Fruit fly (Drosophila melanogaster) whole organism, embryonic: ENCODE data around the gene CG15353.

Source experiments
- Ada2b ChIP-seq: fragments of 200-800 bp; sonication (Bioruptor generic); IDR thresholded peaks from 2 replicates; pipeline ENCODE4 v1.3.6; 2022; ENCODE audit warnings: missing biosample characterization, missing genetic modification characterization
- B-H2 ChIP-seq: fragments of 200-800 bp; sonication (Bioruptor generic); optimal IDR thresholded peaks from 2 replicates; lab custom pipeline; 2018; ENCODE audit warnings: missing biosample characterization, mild to moderate bottlenecking, missing genetic modification characterization
- BEAF-32 ChIP-seq: fragments of 200-800 bp; sonication (Bioruptor generic); optimal IDR thresholded peaks from 3 replicates; lab custom pipeline; 2017; ENCODE audit warnings: missing biosample characterization, missing genetic modification characterization, mild to moderate bottlenecking, moderate library complexity, missing genetic modification reagents
- Blimp-1 ChIP-seq: fragments of 200-800 bp; sonication (Bioruptor generic); optimal IDR thresholded peaks from 3 replicates; lab custom pipeline; 2018; ENCODE audit warnings: missing biosample characterization, missing genetic modification characterization, mild to moderate bottlenecking, moderate library complexity, missing genetic modification reagents
- CG10209 ChIP-seq: fragments of 200-800 bp; sonication (Bioruptor generic); optimal IDR thresholded peaks from 3 replicates; lab custom pipeline; 2017; ENCODE audit warnings: missing biosample characterization, mild to moderate bottlenecking, missing genetic modification characterization, missing genetic modification reagents
- CG11695 ChIP-seq: fragments of 200-800 bp; sonication (Bioruptor generic); IDR thresholded peaks from 3 replicates; pipeline ENCODE4 v1.3.6; 2022; ENCODE audit warnings: missing biosample characterization, missing genetic modification characterization
- CG1233 ChIP-seq: fragments of 200-800 bp; sonication (Bioruptor generic); optimal IDR thresholded peaks from 4 replicates; lab custom pipeline; 2018; ENCODE audit warnings: missing biosample characterization, mild to moderate bottlenecking, missing genetic modification characterization
- CG13287 ChIP-seq: fragments of 200-800 bp; sonication (Bioruptor generic); IDR thresholded peaks from 2 replicates; pipeline ENCODE4 v1.3.6; 2022; ENCODE audit warnings: missing biosample characterization, missing genetic modification characterization; ENCODE audit not compliant: partially characterized antibody
- CG13775 ChIP-seq: fragments of 200-800 bp; sonication (Bioruptor generic); optimal IDR thresholded peaks from 3 replicates; lab custom pipeline; 2017; ENCODE audit warnings: missing biosample characterization, mild to moderate bottlenecking, missing genetic modification characterization
- CG14014 ChIP-seq: fragments of 200-800 bp; sonication (Bioruptor generic); IDR thresholded peaks from 2 replicates; pipeline ENCODE4 v1.3.6; 2022; ENCODE audit warnings: missing biosample characterization, missing genetic modification characterization
- CG14965 ChIP-seq: fragments of 200-800 bp; sonication (Bioruptor generic); optimal IDR thresholded peaks from 2 replicates; lab custom pipeline; 2016; ENCODE audit warnings: missing biosample characterization, missing genetic modification characterization, borderline replicate concordance
- CG15479 ChIP-seq: fragments of 200-800 bp; sonication (Bioruptor generic); optimal IDR thresholded peaks from 3 replicates; lab custom pipeline; 2019; ENCODE audit warnings: missing biosample characterization, mild to moderate bottlenecking, missing genetic modification characterization, moderate library complexity
- CG15601 ChIP-seq: fragments of 200-800 bp; sonication (Bioruptor generic); optimal IDR thresholded peaks from 3 replicates; lab custom pipeline; 2019; ENCODE audit warnings: missing biosample characterization, mild to moderate bottlenecking, missing genetic modification characterization, moderate library complexity
- CG16779 ChIP-seq: fragments of 200-800 bp; sonication (Bioruptor generic); IDR thresholded peaks from 2 replicates; pipeline ENCODE4 v1.3.6; 2022; ENCODE audit warnings: missing biosample characterization, missing genetic modification characterization
- CG16813 ChIP-seq: fragments of 200-800 bp; sonication (Bioruptor generic); IDR thresholded peaks from 3 replicates; pipeline ENCODE4 v1.3.6; 2022; ENCODE audit warnings: missing biosample characterization, missing genetic modification characterization; ENCODE audit not compliant: partially characterized antibody
- CG2116 ChIP-seq: fragments of 200-800 bp; sonication (Bioruptor generic); optimal IDR thresholded peaks from 3 replicates; lab custom pipeline; 2018; ENCODE audit warnings: missing biosample characterization, mild to moderate bottlenecking, missing genetic modification characterization
- CG2678 ChIP-seq: fragments of 200-800 bp; sonication (Bioruptor generic); optimal IDR thresholded peaks from 3 replicates; lab custom pipeline; 2019; ENCODE audit warnings: missing biosample characterization, mild to moderate bottlenecking, missing genetic modification characterization, moderate library complexity
- CG3065 ChIP-seq: fragments of 200-800 bp; sonication (Bioruptor generic); optimal IDR thresholded peaks from 2 replicates; lab custom pipeline; 2016; ENCODE audit warnings: missing biosample characterization, missing genetic modification characterization
- CG33213 ChIP-seq: fragments of 200-800 bp; sonication (Bioruptor generic); optimal IDR thresholded peaks from 3 replicates; lab custom pipeline; 2016; ENCODE audit warnings: missing biosample characterization, missing genetic modification characterization
- CG34376 ChIP-seq: fragments of 200-800 bp; sonication (Bioruptor generic); optimal IDR thresholded peaks from 2 replicates; lab custom pipeline; 2018; ENCODE audit warnings: missing biosample characterization, mild to moderate bottlenecking, missing genetic modification characterization
- CG4730 ChIP-seq: fragments of 200-800 bp; sonication (Bioruptor generic); IDR thresholded peaks from 2 replicates; pipeline ENCODE4 v1.3.6; 2022; ENCODE audit warnings: missing biosample characterization, missing genetic modification characterization
- CG6272 ChIP-seq: fragments of 200-800 bp; sonication (Bioruptor generic); IDR thresholded peaks from 2 replicates; pipeline ENCODE4 v1.3.6; 2022; ENCODE audit warnings: missing biosample characterization, missing genetic modification characterization
- CG7271 ChIP-seq: fragments of 200-800 bp; sonication (Bioruptor generic); optimal IDR thresholded peaks from 2 replicates; lab custom pipeline; 2018; ENCODE audit warnings: missing biosample characterization, mild to moderate bottlenecking, missing genetic modification characterization, moderate library complexity
- CG7786 ChIP-seq: fragments of 200-800 bp; sonication (Bioruptor generic); optimal IDR thresholded peaks from 2 replicates; lab custom pipeline; 2016; ENCODE audit warnings: missing biosample characterization, missing genetic modification characterization
- CG8478 ChIP-seq: fragments of >200 bp; optimal IDR thresholded peaks from 2 replicates; lab custom pipeline; 2018
- CG9437 ChIP-seq: fragments of 200-800 bp; sonication (Bioruptor generic); optimal IDR thresholded peaks from 2 replicates; lab custom pipeline; 2018; ENCODE audit warnings: missing biosample characterization, mild to moderate bottlenecking, missing genetic modification characterization
- CG9609 ChIP-seq: fragments of 200-800 bp; sonication (Bioruptor generic); optimal IDR thresholded peaks from 3 replicates; lab custom pipeline; 2016; ENCODE audit warnings: missing biosample characterization, missing genetic modification characterization
- CHES-1-like ChIP-seq: fragments of 200-800 bp; sonication (Bioruptor generic); optimal IDR thresholded peaks from 2 replicates; lab custom pipeline; 2016; ENCODE audit warnings: missing biosample characterization, missing genetic modification characterization
- Hey ChIP-seq: fragments of 200-800 bp; sonication (Bioruptor generic); optimal IDR thresholded peaks from 3 replicates; lab custom pipeline; 2018; ENCODE audit warnings: missing biosample characterization, mild to moderate bottlenecking, missing genetic modification characterization
- Hmr ChIP-seq: fragments of 200-800 bp; sonication (Bioruptor generic); optimal IDR thresholded peaks from 3 replicates; lab custom pipeline; 2017; ENCODE audit warnings: mild to moderate bottlenecking, missing biosample characterization, missing genetic modification reagents, missing genetic modification characterization
- Hsf ChIP-seq: fragments of 200-800 bp; sonication (Bioruptor generic); optimal IDR thresholded peaks from 3 replicates; lab custom pipeline; 2016; ENCODE audit warnings: missing biosample characterization, missing genetic modification characterization
- Lim3 ChIP-seq: fragments of 200-800 bp; sonication (Bioruptor generic); IDR thresholded peaks from 2 replicates; pipeline ENCODE4 v1.3.6; 2022; ENCODE audit warnings: missing biosample characterization, missing genetic modification characterization
- Mad ChIP-seq: fragments of 200-800 bp; sonication (Bioruptor generic); optimal IDR thresholded peaks from 2 replicates; lab custom pipeline; 2016; ENCODE audit warnings: missing biosample characterization, missing genetic modification characterization
- Med ChIP-seq: fragments of 200-800 bp; sonication (Bioruptor generic); peaks from one replicate; lab custom pipeline; 2016; ENCODE audit warnings: missing biosample characterization, missing genetic modification characterization, mild to moderate bottlenecking, inconsistent platforms, moderate library complexity
- Nf-YB ChIP-seq: fragments of 200-800 bp; sonication (Bioruptor generic); optimal IDR thresholded peaks from 3 replicates; lab custom pipeline; 2019; ENCODE audit warnings: missing biosample characterization, mild to moderate bottlenecking, missing genetic modification characterization, moderate library complexity
- Rx ChIP-seq: fragments of 200-800 bp; sonication (Bioruptor generic); IDR thresholded peaks from 2 replicates; pipeline ENCODE4 v1.3.6; 2022; ENCODE audit warnings: missing biosample characterization, missing genetic modification characterization
- chif ChIP-seq, 2 experiments: fragments of 200-800 bp; sonication (Bioruptor generic); optimal IDR thresholded peaks; 3 replicates each; lab custom pipeline; 2016; ENCODE audit warnings: missing biosample characterization in 2 of 2, missing genetic modification characterization in 2 of 2
- crc ChIP-seq: fragments of 200-800 bp; sonication (Bioruptor generic); optimal IDR thresholded peaks from 2 replicates; lab custom pipeline; 2016; ENCODE audit warnings: missing biosample characterization, missing genetic modification characterization
- en ChIP-seq: fragments of 200-800 bp; sonication (Bioruptor generic); optimal IDR thresholded peaks from 2 replicates; lab custom pipeline; 2016; ENCODE audit warnings: missing biosample characterization, missing genetic modification characterization
- fd3F ChIP-seq: fragments of 200-800 bp; sonication (Bioruptor generic); optimal IDR thresholded peaks from 2 replicates; lab custom pipeline; 2018; ENCODE audit warnings: missing biosample characterization, mild to moderate bottlenecking, missing genetic modification characterization, moderate library complexity
- fru ChIP-seq: fragments of >200 bp; optimal IDR thresholded peaks from 2 replicates; lab custom pipeline; 2017
- gcm ChIP-seq: fragments of 200-800 bp; sonication (Bioruptor generic); optimal IDR thresholded peaks from 2 replicates; lab custom pipeline; 2019; ENCODE audit warnings: missing biosample characterization, mild to moderate bottlenecking, missing genetic modification characterization, moderate library complexity
- gro ChIP-seq: fragments of 200-800 bp; sonication (Bioruptor generic); optimal IDR thresholded peaks from 2 replicates; lab custom pipeline; 2016; ENCODE audit warnings: missing biosample characterization, missing genetic modification characterization
- hbn ChIP-seq: fragments of 200-800 bp; sonication (Bioruptor generic); IDR thresholded peaks from 2 replicates; pipeline ENCODE4 v1.3.6; 2022; ENCODE audit warnings: missing biosample characterization, missing genetic modification characterization; ENCODE audit not compliant: partially characterized antibody
- insv ChIP-seq, 2 experiments: fragments of 200-800 bp; sonication (Bioruptor generic); optimal IDR thresholded peaks; 3 replicates each; lab custom pipeline; 2016 to 2018; ENCODE audit warnings: missing biosample characterization in 2 of 2, missing genetic modification characterization in 2 of 2
- mam ChIP-seq: fragments of 200-800 bp; sonication (Bioruptor generic); optimal IDR thresholded peaks from 3 replicates; lab custom pipeline; 2016; ENCODE audit warnings: missing biosample characterization, missing genetic modification characterization
- repo ChIP-seq: fragments of 200-800 bp; sonication (Bioruptor generic); optimal IDR thresholded peaks from 2 replicates; lab custom pipeline; 2016; ENCODE audit warnings: missing biosample characterization, missing genetic modification characterization
- run ChIP-seq: fragments of 200-800 bp; sonication (Bioruptor generic); optimal IDR thresholded peaks from 3 replicates; lab custom pipeline; 2018; ENCODE audit warnings: missing biosample characterization, mild to moderate bottlenecking, missing genetic modification characterization
- salm ChIP-seq: fragments of 200-800 bp; sonication (Bioruptor generic); optimal IDR thresholded peaks from 2 replicates; lab custom pipeline; 2018; ENCODE audit warnings: missing biosample characterization, mild to moderate bottlenecking, missing genetic modification characterization
- wek ChIP-seq: fragments of 200-800 bp; sonication (Bioruptor generic); optimal IDR thresholded peaks from 3 replicates; lab custom pipeline; 2018; ENCODE audit warnings: missing biosample characterization, mild to moderate bottlenecking, missing genetic modification characterization, moderate library complexity

CG15353 gene

dm6 chr2L:2037551-2038252 lies 30.7 kb upstream of the CG15353 start (continued):
- TF ChIP-seq wek (GFP tag; lab: Kevin White, UChicago) (no peak), CG7271 (tag; lab: Kevin White, UChicago) (no peak), insv (GFP tag; optimal IDR thresholded peaks at IDR 0.05; lab: Kevin White, UChicago) (peak in 1 of 2 experiments; percentile 48), CG9437 (GFP tag; lab: Kevin White, UChicago) (no peak), fd3F (GFP tag; lab: Kevin White, UChicago) (no peak), Blimp-1 (GFP tag; lab: Kevin White, UChicago) (no peak), CG33213 (peak; percentile 79), Rx (GFP tag; lab: Robert Waterston, UW) (no peak), CG7786 (GFP tag; lab: Kevin White, UChicago) (no peak), CHES-1-like (GFP tag; lab: Kevin White, UChicago) (peak; percentile 61), mam (GFP tag; lab: Kevin White, UChicago) (peak; percentile 38), CG15479 (GFP tag; lab: Kevin White, UChicago) (no peak), CG11695 (GFP tag; lab: Robert Waterston, UW) (no peak), Nf-YB (peak; percentile 35), Ada2b (GFP tag; lab: Robert Waterston, UW) (no peak), repo (GFP tag; lab: Kevin White, UChicago) (no peak), CG14965 (GFP tag; lab: Kevin White, UChicago) (no peak), CG16813 (GFP tag; lab: Robert Waterston, UW) (peak; percentile 94), Hmr (GFP tag; lab: Kevin White, UChicago) (peak; percentile 79), CG1233 (GFP tag; lab: Kevin White, UChicago) (no peak), CG3065 (no peak), CG2678 (tag; lab: Kevin White, UChicago) (no peak), Med (GFP tag; lab: Kevin White, UChicago) (peak; percentile 90), CG13775 (no peak), Hey (no peak), CG10209 (no peak), run (tag; lab: Kevin White, UChicago) (no peak), CG15601 (tag; lab: Kevin White, UChicago) (peak; percentile 35), Hsf (peak; percentile 8), gro (GFP tag; lab: Kevin White, UChicago) (no peak), Mad (peak; percentile 44), B-H2 (GFP tag; lab: Kevin White, UChicago) (peak; percentile 29), CG34376 (no peak), hbn (GFP tag; lab: Robert Waterston, UW) (peak; percentile 90), CG13287 (GFP tag; lab: Robert Waterston, UW) (peak; percentile 97), CG9609 (GFP tag; lab: Kevin White, UChicago) (peak; percentile 53), salm (tag; lab: Kevin White, UChicago) (no peak), CG8478 (lab: Kevin White, UChicago) (peak; percentile 81), CG4730 (GFP tag; lab: Robert Waterston, UW) (no peak), Lim3 (GFP tag; lab: Robert Waterston, UW) (no peak), crc (GFP tag; lab: Kevin White, UChicago) (no peak), chif (GFP tag; optimal IDR thresholded peaks at IDR 0.05; lab: Kevin White, UChicago) (no peak), fru (no peak), BEAF-32 (peak; percentile 99), CG16779 (no peak), CG6272 (GFP tag; lab: Robert Waterston, UW) (peak; percentile 36; the same call in 1 of the 2 replicates), CG2116 (GFP tag; lab: Kevin White, UChicago) (peak; percentile 87), en (GFP tag; lab: Kevin White, UChicago) (no peak), CG14014 (GFP tag; lab: Robert Waterston, UW) (no peak), gcm (GFP tag; lab: Kevin White, UChicago) (no peak)
